Worm (Caenorhabditis elegans): ENCODE results near the gene str-85.

The str-85 gene

ce11 chrV:8985740-8986139 lies at the start of gene str-85:
str-85 (minus strand) TSS chrV:8985840.
- TF ChIP-seq blmp-1 (tag; optimal IDR thresholded peaks at IDR 0.05; ENCODE audit: insufficient read depth) (no peak), alr-1 (tag; optimal IDR thresholded peaks at IDR 0.05) (no peak), R02D3.7 (tag; optimal IDR thresholded peaks at IDR 0.05) (no peak), skn-1 (tag; optimal IDR thresholded peaks at IDR 0.05) (no peak), egl-27 (tag; optimal IDR thresholded peaks at IDR 0.05) (no peak), unc-62 (GFP tag; optimal IDR thresholded peaks at IDR 0.05) (no peak), fos-1 (tag; optimal IDR thresholded peaks at IDR 0.05) (no peak), nhr-237 (tag; optimal IDR thresholded peaks at IDR 0.05) (no peak), elt-1 (tag; optimal IDR thresholded peaks at IDR 0.05) (no peak), elt-3 (tag; optimal IDR thresholded peaks at IDR 0.05) (no peak)

DNA sequence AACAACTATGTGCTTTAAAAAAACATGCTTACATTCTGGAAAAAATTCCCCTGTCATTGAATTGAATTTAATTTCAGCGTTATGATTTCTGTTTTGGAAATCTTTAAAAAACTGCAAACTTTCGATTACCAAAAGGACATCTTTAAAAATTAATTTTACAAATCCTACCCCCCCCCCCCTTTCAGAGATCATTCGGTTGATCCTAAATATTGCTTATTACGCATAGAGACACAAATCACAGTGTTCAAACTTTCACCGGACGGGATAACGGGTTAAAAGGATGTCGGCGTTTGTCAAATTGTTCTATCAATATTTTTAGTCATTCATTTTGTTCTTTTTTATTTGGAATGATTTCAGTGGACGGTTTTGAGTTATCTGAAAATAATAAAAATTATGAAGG lies 47.6 kb upstream of the str-85 start, which contains the start of gene C25E10.4:
C25E10.4 (plus strand) TSS at position 301 of the 400 bp plus-strand sequence.
- TF ChIP-seq R02D3.7 (tag; optimal IDR thresholded peaks at IDR 0.05) (no peak), elt-3 (tag; optimal IDR thresholded peaks at IDR 0.05) (no peak), mdl-1 (tag; optimal IDR thresholded peaks at IDR 0.05) (no peak), nhr-129 (tag; optimal IDR thresholded peaks at IDR 0.05) (no peak)

- TF ChIP-seq lin-39 (tag; optimal IDR thresholded peaks at IDR 0.05) (no peak), alr-1 (tag; optimal IDR thresholded peaks at IDR 0.05) (no peak), skn-1 (tag; optimal IDR thresholded peaks at IDR 0.05) (no peak), unc-55 (GFP tag; optimal IDR thresholded peaks at IDR 0.05) (no peak), F13H6.1 (tag; optimal IDR thresholded peaks at IDR 0.05) (no peak), nhr-11 (tag; optimal IDR thresholded peaks at IDR 0.05) (no peak), R02D3.7 (tag; optimal IDR thresholded peaks at IDR 0.05) (no peak), nhr-129 (tag; optimal IDR thresholded peaks at IDR 0.05) (no peak), ceh-16 (tag; optimal IDR thresholded peaks at IDR 0.05) (no peak), Y55F3AM.14 (GFP tag; optimal IDR thresholded peaks at IDR 0.05) (no peak), nhr-77 (tag; optimal IDR thresholded peaks at IDR 0.05) (no peak), nhr-25 (tag; optimal IDR thresholded peaks at IDR 0.05) (no peak), elt-1 (tag; optimal IDR thresholded peaks at IDR 0.05) (no peak), snpc-4 (tag; optimal IDR thresholded peaks at IDR 0.05) (no peak), unc-39 (tag; optimal IDR thresholded peaks at IDR 0.05) (no peak), dmd-4 (tag; optimal IDR thresholded peaks at IDR 0.05) (no peak), nhr-237 (tag; optimal IDR thresholded peaks at IDR 0.05) (no peak), nhr-23 (tag; optimal IDR thresholded peaks at IDR 0.05) (no peak), mbf-1 (tag; optimal IDR thresholded peaks at IDR 0.05) (no peak)
Observed at ce11 chrV:9030248-9030647, 44.6 kb upstream of the str-85 start, which contains the start of gene C25E10.5. C25E10.5 (plus strand) TSS chrV:9030548.

ce11 chrV:9024713-9025112 lies 39.1 kb upstream of the str-85 start, which contains the start of gene bus-1:
bus-1 (minus strand) TSS chrV:9024813.
- no peak for TF ChIP-seq ztf-11 (tag; optimal IDR thresholded peaks at IDR 0.05)
- TF ChIP-seq F13H6.1 (tag; optimal IDR thresholded peaks at IDR 0.05), result no peak
- no peak for TF ChIP-seq unc-55 (GFP tag; optimal IDR thresholded peaks at IDR 0.05)
- TF ChIP-seq zag-1 (tag; optimal IDR thresholded peaks at IDR 0.05), result no peak
- no peak for TF ChIP-seq nhr-12 (tag; optimal IDR thresholded peaks at IDR 0.05)
- TF ChIP-seq unc-62 (GFP tag; optimal IDR thresholded peaks at IDR 0.05), result no peak
- TF ChIP-seq nhr-77 (tag; optimal IDR thresholded peaks at IDR 0.05), result no peak
- no peak for TF ChIP-seq egl-27 (tag; optimal IDR thresholded peaks at IDR 0.05)
- no peak for TF ChIP-seq dmd-4 (tag; optimal IDR thresholded peaks at IDR 0.05)
- TF ChIP-seq sem-4 (tag; optimal IDR thresholded peaks at IDR 0.05), result no peak
- TF ChIP-seq mdl-1 (tag; optimal IDR thresholded peaks at IDR 0.05), result no peak
- TF ChIP-seq blmp-1 (tag; optimal IDR thresholded peaks at IDR 0.05; ENCODE audit: insufficient read depth), result no peak
- no peak for TF ChIP-seq unc-39 (tag; optimal IDR thresholded peaks at IDR 0.05)
- TF ChIP-seq ceh-82 (tag; optimal IDR thresholded peaks at IDR 0.05), result no peak
- TF ChIP-seq sma-9 (GFP tag; optimal IDR thresholded peaks at IDR 0.05), result no peak
- TF ChIP-seq sma-9 (tag; optimal IDR thresholded peaks at IDR 0.05), result no peak

DNA sequence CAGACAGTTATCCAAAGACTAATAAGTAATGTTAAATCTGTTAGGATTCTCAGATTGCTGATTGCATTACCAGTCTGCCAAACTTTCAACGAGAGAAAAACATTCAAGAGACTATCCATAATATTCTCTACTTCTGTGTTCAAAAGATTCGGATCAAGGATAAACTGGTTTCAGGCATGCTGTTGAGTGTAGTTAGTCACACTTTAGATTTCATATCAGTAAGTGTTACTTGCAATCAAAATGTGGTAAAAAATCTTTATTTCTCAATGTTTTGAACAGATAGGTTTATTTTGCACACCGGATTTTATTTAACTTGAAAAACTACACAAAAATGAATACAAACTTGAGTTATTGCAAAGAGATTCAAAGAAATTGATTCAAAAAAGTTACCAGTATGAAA lies 36.4 kb upstream of the str-85 start, which contains the start of gene oac-41:
oac-41 (minus strand) TSS at position 101 of the 400 bp plus-strand sequence.
- TF ChIP-seq nhr-23 (tag; optimal IDR thresholded peaks at IDR 0.05) (no peak), R02D3.7 (tag; optimal IDR thresholded peaks at IDR 0.05) (no peak), skn-1 (tag; optimal IDR thresholded peaks at IDR 0.05) (no peak), nhr-129 (tag; optimal IDR thresholded peaks at IDR 0.05) (no peak), nhr-25 (tag; optimal IDR thresholded peaks at IDR 0.05) (no peak), peb-1 (tag; optimal IDR thresholded peaks at IDR 0.05) (no peak), nhr-12 (tag; optimal IDR thresholded peaks at IDR 0.05) (no peak), aly-2 (tag; optimal IDR thresholded peaks at IDR 0.05) (no peak), ztf-11 (tag; optimal IDR thresholded peaks at IDR 0.05) (no peak)
